Fruit fly (Drosophila melanogaster) whole organism, embryonic: Measurements from ENCODE around the gene Spt6.

Experiments
- Bdp1 ChIP-seq: fragments of 200-800 bp; sonication (Bioruptor generic); optimal IDR thresholded peaks from 3 replicates; lab custom pipeline; 2016; ENCODE audit warnings: missing biosample characterization, missing genetic modification characterization
- CG10366 ChIP-seq: fragments of 200-800 bp; sonication (Bioruptor generic); IDR thresholded peaks from 2 replicates; pipeline ENCODE4 v1.3.6; 2022; ENCODE audit warnings: missing biosample characterization, missing genetic modification characterization
- CG10565 ChIP-seq: fragments of 200-800 bp; sonication (Bioruptor generic); optimal IDR thresholded peaks from 3 replicates; lab custom pipeline; 2016; ENCODE audit warnings: missing biosample characterization, mild to moderate bottlenecking, missing genetic modification characterization
- CG12659 ChIP-seq: fragments of 200-800 bp; sonication (Bioruptor generic); optimal IDR thresholded peaks from 3 replicates; lab custom pipeline; 2017; ENCODE audit warnings: mild to moderate bottlenecking, missing biosample characterization, missing genetic modification reagents, missing genetic modification characterization
- CG14860 ChIP-seq: fragments of 200-800 bp; sonication (Bioruptor generic); IDR thresholded peaks from 3 replicates; pipeline ENCODE4 v1.3.6; 2022; ENCODE audit warnings: missing biosample characterization, missing genetic modification characterization; ENCODE audit not compliant: partially characterized antibody
- CG15479 ChIP-seq: fragments of 200-800 bp; sonication (Bioruptor generic); optimal IDR thresholded peaks from 3 replicates; lab custom pipeline; 2019; ENCODE audit warnings: missing biosample characterization, mild to moderate bottlenecking, missing genetic modification characterization, moderate library complexity
- CG16779 ChIP-seq: fragments of 200-800 bp; sonication (Bioruptor generic); IDR thresholded peaks from 2 replicates; pipeline ENCODE4 v1.3.6; 2022; ENCODE audit warnings: missing biosample characterization, missing genetic modification characterization
- CG17186 ChIP-seq: fragments of 200-800 bp; sonication (Bioruptor generic); optimal IDR thresholded peaks from 3 replicates; lab custom pipeline; 2017; ENCODE audit warnings: missing biosample characterization, missing genetic modification reagents, missing genetic modification characterization
- CG17328 ChIP-seq: fragments of 200-800 bp; sonication (Bioruptor generic); IDR thresholded peaks from 2 replicates; pipeline ENCODE4 v1.3.6; 2022; ENCODE audit warnings: missing biosample characterization, missing genetic modification characterization
- CG17802 ChIP-seq: fragments of 200-800 bp; sonication (Bioruptor generic); optimal IDR thresholded peaks from 2 replicates; lab custom pipeline; 2018; ENCODE audit warnings: missing biosample characterization, mild to moderate bottlenecking, missing genetic modification characterization, moderate library complexity
- CG18011 ChIP-seq: fragments of 200-800 bp; sonication (Bioruptor generic); optimal IDR thresholded peaks from 2 replicates; lab custom pipeline; 2017; ENCODE audit warnings: missing biosample characterization, missing genetic modification characterization, mild to moderate bottlenecking, moderate library complexity, missing genotype
- CG31365 ChIP-seq: fragments of 200-800 bp; sonication (Bioruptor generic); optimal IDR thresholded peaks from 2 replicates; lab custom pipeline; 2018; ENCODE audit warnings: missing biosample characterization, mild to moderate bottlenecking, missing genetic modification characterization
- CG4820 ChIP-seq: fragments of 200-800 bp; sonication (Bioruptor generic); optimal IDR thresholded peaks from 3 replicates; lab custom pipeline; 2016; ENCODE audit warnings: missing biosample characterization, missing genetic modification characterization
- CG6254 ChIP-seq: fragments of 200-800 bp; sonication (Bioruptor generic); optimal IDR thresholded peaks from 3 replicates; lab custom pipeline; 2017; ENCODE audit warnings: mild to moderate bottlenecking, missing biosample characterization, missing genetic modification reagents, missing genetic modification characterization
- CG8281 ChIP-seq: fragments of 200-800 bp; sonication (Bioruptor generic); optimal IDR thresholded peaks from 2 replicates; lab custom pipeline; 2018; ENCODE audit warnings: missing biosample characterization, mild to moderate bottlenecking, missing genetic modification characterization, moderate library complexity
- CG8944 ChIP-seq: fragments of 200-800 bp; sonication (Bioruptor generic); optimal IDR thresholded peaks from 3 replicates; lab custom pipeline; 2016; ENCODE audit warnings: missing biosample characterization, missing genetic modification characterization
- CG9215 ChIP-seq: fragments of 200-800 bp; sonication (Bioruptor generic); IDR thresholded peaks from 2 replicates; pipeline ENCODE4 v1.3.6; 2022; ENCODE audit warnings: missing biosample characterization, missing genetic modification characterization
- Chrac-16 ChIP-seq: fragments of 200-800 bp; sonication (Bioruptor generic); optimal IDR thresholded peaks from 3 replicates; lab custom pipeline; 2016; ENCODE audit warnings: missing biosample characterization, missing genetic modification characterization
- CkIIα-i1 ChIP-seq: fragments of 200-800 bp; sonication (Bioruptor generic); IDR thresholded peaks from 2 replicates; pipeline ENCODE4 v1.3.6; 2022; ENCODE audit warnings: missing biosample characterization, missing genetic modification characterization
- Dll ChIP-seq: fragments of 200-800 bp; sonication (Bioruptor generic); IDR thresholded peaks from 4 replicates; pipeline ENCODE4 v1.3.6; 2022; ENCODE audit warnings: missing biosample characterization, missing genetic modification characterization; ENCODE audit not compliant: partially characterized antibody
- Dp ChIP-seq: fragments of 200-800 bp; sonication (Bioruptor generic); optimal IDR thresholded peaks from 2 replicates; lab custom pipeline; 2018; ENCODE audit warnings: missing biosample characterization, mild to moderate bottlenecking, missing genetic modification characterization, moderate library complexity
- Gsc ChIP-seq: fragments of 200-800 bp; sonication (Bioruptor generic); IDR thresholded peaks from 2 replicates; pipeline ENCODE4 v1.3.6; 2022; ENCODE audit warnings: missing biosample characterization, missing genetic modification characterization
- HLH54F ChIP-seq: fragments of 200-800 bp; sonication (Bioruptor generic); optimal IDR thresholded peaks from 3 replicates; lab custom pipeline; 2016; ENCODE audit warnings: missing biosample characterization, missing genetic modification characterization
- Hmx ChIP-seq: fragments of 200-800 bp; sonication (Bioruptor generic); optimal IDR thresholded peaks from 2 replicates; lab custom pipeline; 2016; ENCODE audit warnings: missing biosample characterization, missing genetic modification characterization
- Mad ChIP-seq: fragments of 200-800 bp; sonication (Bioruptor generic); optimal IDR thresholded peaks from 2 replicates; lab custom pipeline; 2016; ENCODE audit warnings: missing biosample characterization, missing genetic modification characterization
- Nf-YB ChIP-seq: fragments of 200-800 bp; sonication (Bioruptor generic); optimal IDR thresholded peaks from 3 replicates; lab custom pipeline; 2019; ENCODE audit warnings: missing biosample characterization, mild to moderate bottlenecking, missing genetic modification characterization, moderate library complexity
- Optix ChIP-seq: fragments of 200-800 bp; sonication (Bioruptor generic); IDR thresholded peaks from 3 replicates; pipeline ENCODE4 v1.3.6; 2022; ENCODE audit warnings: missing biosample characterization, missing genetic modification characterization
- Ravus ChIP-seq: fragments of 200-800 bp; sonication (Bioruptor generic); IDR thresholded peaks from 2 replicates; pipeline ENCODE4 v1.3.6; 2022; ENCODE audit warnings: missing biosample characterization, missing genetic modification characterization
- Scr ChIP-seq: fragments of 200-800 bp; sonication (Bioruptor generic); IDR thresholded peaks from 2 replicates; pipeline ENCODE4 v1.3.6; 2022; ENCODE audit warnings: missing biosample characterization, missing genetic modification characterization; ENCODE audit not compliant: partially characterized antibody
- Stat92E ChIP-seq, 3 experiments: fragments of >200 bp in 2 of 3; fragments of 200-800 bp in 1 of 3; sonication (Bioruptor generic) in 1 of 3; optimal IDR thresholded peaks; 2 replicates each; lab custom pipeline; 2017 to 2019; ENCODE audit warnings: missing biosample characterization in 3 of 3, missing genetic modification characterization in 3 of 3, mild to moderate bottlenecking in 1 of 3, moderate library complexity in 1 of 3
- TFAM ChIP-seq: fragments of 200-800 bp; sonication (Bioruptor generic); optimal IDR thresholded peaks from 2 replicates; lab custom pipeline; 2017; ENCODE audit warnings: missing biosample characterization, missing genetic modification characterization, inconsistent platforms
- amos ChIP-seq: fragments of 200-800 bp; sonication (Bioruptor generic); IDR thresholded peaks from 2 replicates; pipeline ENCODE4 v1.3.6; 2022; ENCODE audit warnings: missing biosample characterization, missing genetic modification characterization; ENCODE audit not compliant: partially characterized antibody
- ash1 ChIP-seq: fragments of 200-800 bp; sonication (Bioruptor generic); optimal IDR thresholded peaks from 2 replicates; lab custom pipeline; 2018; ENCODE audit warnings: missing biosample characterization, mild to moderate bottlenecking, missing genetic modification characterization
- ato ChIP-seq: fragments of 200-800 bp; sonication (Bioruptor generic); IDR thresholded peaks from 2 replicates; pipeline ENCODE4 v1.3.6; 2022; ENCODE audit warnings: missing biosample characterization, missing genetic modification characterization; ENCODE audit not compliant: partially characterized antibody
- bcd ChIP-seq: fragments of 200-800 bp; sonication (Bioruptor generic); optimal IDR thresholded peaks from 2 replicates; lab custom pipeline; 2017; ENCODE audit warnings: missing biosample characterization, mild to moderate bottlenecking, missing genetic modification characterization
- corto ChIP-seq: fragments of 200-800 bp; sonication (Bioruptor generic); optimal IDR thresholded peaks from 2 replicates; lab custom pipeline; 2016; ENCODE audit warnings: missing biosample characterization, mild to moderate bottlenecking, missing genetic modification characterization, moderate library complexity
- gsb-n ChIP-seq: fragments of 200-800 bp; sonication (Bioruptor generic); optimal IDR thresholded peaks from 3 replicates; lab custom pipeline; 2018; ENCODE audit warnings: missing biosample characterization, mild to moderate bottlenecking, missing genetic modification characterization
- maf-S ChIP-seq: fragments of 200-800 bp; sonication (Bioruptor generic); optimal IDR thresholded peaks from 2 replicates; lab custom pipeline; 2016; ENCODE audit warnings: missing biosample characterization, missing genetic modification characterization
- oc ChIP-seq: fragments of 200-800 bp; sonication (Bioruptor generic); optimal IDR thresholded peaks from 2 replicates; lab custom pipeline; 2018; ENCODE audit warnings: missing biosample characterization, mild to moderate bottlenecking, missing genetic modification characterization, moderate library complexity
- p53 ChIP-seq: fragments of 200-800 bp; sonication (Bioruptor generic); optimal IDR thresholded peaks from 2 replicates; lab custom pipeline; 2016; ENCODE audit warnings: missing biosample characterization, missing genetic modification characterization
- pan ChIP-seq, 4 experiments: fragments of >200 bp in 3 of 4; fragments of 200-800 bp in 1 of 4; sonication (Bioruptor generic) in 1 of 4; optimal IDR thresholded peaks in 3 of 4; IDR thresholded peaks in 1 of 4; 2 replicates each; pipeline versions ENCODE4 v1.3.6 to Lab custom; 2017 to 2022; ENCODE audit warnings: missing biosample characterization in 2 of 4, missing genetic modification characterization in 2 of 4, mixed read lengths in 1 of 4
- phol ChIP-seq: fragments of 200-800 bp; sonication (Bioruptor generic); optimal IDR thresholded peaks from 3 replicates; lab custom pipeline; 2018; ENCODE audit warnings: missing biosample characterization, mild to moderate bottlenecking, missing genetic modification characterization, moderate library complexity
- pzg ChIP-seq: fragments of 200-800 bp; sonication (Bioruptor generic); optimal IDR thresholded peaks from 3 replicates; lab custom pipeline; 2018; ENCODE audit warnings: missing biosample characterization, mild to moderate bottlenecking, missing genetic modification characterization, moderate library complexity
- sisA ChIP-seq: fragments of 200-800 bp; sonication (Bioruptor generic); IDR thresholded peaks from 2 replicates; pipeline ENCODE4 v1.3.6; 2022; ENCODE audit warnings: missing biosample characterization, missing genetic modification characterization
- sug ChIP-seq: fragments of 200-800 bp; optimal IDR thresholded peaks from 2 replicates; lab custom pipeline; 2019; ENCODE audit warnings: missing biosample characterization, mild to moderate bottlenecking, missing genetic modification characterization, moderate library complexity
- trh ChIP-seq: fragments of 200-800 bp; sonication (Bioruptor generic); optimal IDR thresholded peaks from 2 replicates; lab custom pipeline; 2016; ENCODE audit warnings: missing biosample characterization, missing genetic modification characterization
- unpg ChIP-seq: fragments of 200-800 bp; sonication (Bioruptor generic); optimal IDR thresholded peaks from 3 replicates; lab custom pipeline; 2018; ENCODE audit warnings: missing biosample characterization, mild to moderate bottlenecking, missing genetic modification characterization, moderate library complexity
- usp ChIP-seq: fragments of >200 bp; optimal IDR thresholded peaks from 2 replicates; lab custom pipeline; 2017; ENCODE audit warnings: missing biosample characterization, missing genetic modification characterization
- wek ChIP-seq: fragments of 200-800 bp; sonication (Bioruptor generic); optimal IDR thresholded peaks from 3 replicates; lab custom pipeline; 2018; ENCODE audit warnings: missing biosample characterization, mild to moderate bottlenecking, missing genetic modification characterization, moderate library complexity

The Spt6 gene

DNA sequence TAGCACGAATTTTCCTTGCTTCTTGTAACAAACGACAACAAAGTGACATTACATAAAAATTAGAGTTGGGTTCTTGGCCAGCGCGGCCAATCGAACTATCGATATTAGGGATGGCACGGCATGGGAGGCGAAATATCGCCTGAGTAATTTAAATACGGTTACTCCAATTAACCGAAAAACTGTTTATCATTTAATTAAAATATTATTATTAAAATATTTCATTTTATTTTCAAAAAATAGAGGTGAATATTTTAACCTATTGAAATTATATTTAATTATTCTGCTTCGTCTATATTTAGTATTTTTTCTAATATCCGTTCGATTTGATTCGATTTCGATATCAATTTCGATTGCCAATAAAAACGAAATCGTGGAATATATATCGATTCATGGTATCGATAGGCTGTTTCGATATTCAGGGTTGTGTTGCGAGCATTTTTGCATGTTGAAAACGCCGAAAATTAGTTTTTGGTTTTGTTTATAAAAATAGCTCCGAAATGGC, 12.1 kb upstream of the Spt6 start, which contains the start of the genes Rbcn-3A and Spx (continued):
- TF ChIP-seq trh (GFP tag; lab: Kevin White, UChicago) = no peak
- no peak for TF ChIP-seq CG16779
- TF ChIP-seq pzg (GFP tag; lab: Kevin White, UChicago) = peak; percentile 42
- TF ChIP-seq CG6254 (GFP tag; lab: Kevin White, UChicago) = no peak
- no peak for TF ChIP-seq TFAM (GFP tag; lab: Kevin White, UChicago)
- peak; percentile 83 for TF ChIP-seq amos (GFP tag; lab: Robert Waterston, UW)
- peak; percentile 94 for TF ChIP-seq Scr
- peak; percentile 63 for TF ChIP-seq CG12659 (GFP tag; lab: Kevin White, UChicago)
- no peak for TF ChIP-seq usp (GFP tag; lab: Kevin White, UChicago)
- no peak for TF ChIP-seq Optix (GFP tag; lab: Robert Waterston, UW)
- TF ChIP-seq wek (GFP tag; lab: Kevin White, UChicago) = no peak
- TF ChIP-seq CkIIα-i1 (GFP tag; lab: Robert Waterston, UW) = no peak
- no peak for TF ChIP-seq Ravus (GFP tag; lab: Robert Waterston, UW)
- no peak for TF ChIP-seq CG8944 (GFP tag; lab: Kevin White, UChicago)
- TF ChIP-seq CG10366 (GFP tag; lab: Robert Waterston, UW) = no peak
- no peak for TF ChIP-seq Gsc (GFP tag; lab: Robert Waterston, UW)
- TF ChIP-seq CG9215 (GFP tag; lab: Robert Waterston, UW) = 0 out of 2 replicates have a peak, but pooled peaks have one; percentile 11
- TF ChIP-seq CG31365 (tag; lab: Kevin White, UChicago) = no peak
- TF ChIP-seq ash1 (GFP tag; lab: Kevin White, UChicago) = no peak
- TF ChIP-seq maf-S (GFP tag; lab: Kevin White, UChicago) = no peak
- no peak for TF ChIP-seq Nf-YB
- TF ChIP-seq CG10565 (GFP tag; lab: Kevin White, UChicago) = no peak
- TF ChIP-seq CG17328 (GFP tag; lab: Robert Waterston, UW) = peak; percentile 29; the same call in 1 of the 2 replicates
- no peak for TF ChIP-seq pan (optimal IDR thresholded peaks at IDR 0.05; lab: Kevin White, UChicago)
- peak in 1 of 2 experiments; percentile 7 for TF ChIP-seq pan (GFP tag; optimal IDR thresholded peaks at IDR 0.05 in 1 of 2, IDR thresholded peaks at IDR 0.05 in 1 of 2)
- TF ChIP-seq Bdp1 (GFP tag; lab: Kevin White, UChicago) = no peak
- peak; percentile 33 for TF ChIP-seq sug
- no peak for TF ChIP-seq corto
- peak; percentile 35 for TF ChIP-seq Dp (GFP tag; lab: Kevin White, UChicago)
- no peak for TF ChIP-seq gsb-n (tag; lab: Kevin White, UChicago)
- TF ChIP-seq Dll (GFP tag; lab: Robert Waterston, UW) = peak; percentile 94
- no peak for TF ChIP-seq Hmx
- TF ChIP-seq CG17186 (GFP tag; lab: Kevin White, UChicago) = no peak
- TF ChIP-seq Chrac-16 = no peak
- TF ChIP-seq CG4820 = no peak
- no peak for TF ChIP-seq CG17802 (tag; lab: Kevin White, UChicago)
- peak; percentile 89 for TF ChIP-seq CG14860 (GFP tag; lab: Robert Waterston, UW)
- TF ChIP-seq Stat92E (GFP tag; optimal IDR thresholded peaks at IDR 0.05; lab: Kevin White, UChicago) = peak in 1 of 3 experiments; percentile 45
- TF ChIP-seq CG18011 = no peak
- no peak for TF ChIP-seq CG8281 (tag; lab: Kevin White, UChicago)
- no peak for TF ChIP-seq bcd (GFP tag; lab: Kevin White, UChicago)
- no peak for TF ChIP-seq Mad (GFP tag; lab: Kevin White, UChicago)
- 0 out of 2 replicates have a peak, but pooled peaks have one; percentile 14 for TF ChIP-seq sisA (GFP tag; lab: Robert Waterston, UW)
- peak; percentile 33 for TF ChIP-seq phol (tag; lab: Kevin White, UChicago)
- no peak for TF ChIP-seq HLH54F (GFP tag; lab: Kevin White, UChicago)
- no peak for TF ChIP-seq unpg (GFP tag; lab: Kevin White, UChicago)
- TF ChIP-seq CG15479 (GFP tag; lab: Kevin White, UChicago) = no peak
- peak; percentile 70; the same call in 1 of the 2 replicates for TF ChIP-seq ato (GFP tag; lab: Robert Waterston, UW)
- TF ChIP-seq oc (tag; lab: Kevin White, UChicago) = no peak
- TF ChIP-seq p53 (GFP tag; lab: Kevin White, UChicago) = no peak
